Fruit fly (Drosophila melanogaster): ENCODE measurements around the gene Sik2.

- TF ChIP-seq Dll (optimal IDR thresholded peaks at IDR 0.05) (no peak), pan (optimal IDR thresholded peaks at IDR 0.05) (no peak)
These were observed 36.9 kb downstream of the Sik2 start for dm6 chrX:2024819-2025218.
